Worm (Caenorhabditis elegans) whole organism, L1 larva: Measurements from ENCODE around the gene F53C3.8.

ENCODE experiments used
- C04F5.9 ChIP-seq: sonication (generic microtip); optimal IDR thresholded peaks from 2 replicates; lab custom pipeline; 2016; ENCODE audit warnings: missing genetic modification characterization, missing compliant biosample characterization
- aha-1 ChIP-seq: fragments of 150-350 bp; optimal IDR thresholded peaks from 2 replicates; lab custom pipeline; 2014; ENCODE audit warnings: missing biosample characterization, missing genetic modification characterization
- alr-1 ChIP-seq: fragments of 200-800 bp; sonication (Bioruptor generic); optimal IDR thresholded peaks from 2 replicates; lab custom pipeline; 2018; ENCODE audit warnings: borderline replicate concordance, mild to moderate bottlenecking, missing genetic modification characterization, missing compliant biosample characterization
- aly-2 ChIP-seq: fragments of 150-350 bp; optimal IDR thresholded peaks from 2 replicates; lab custom pipeline; 2014; ENCODE audit warnings: missing biosample characterization, missing genetic modification characterization
- ceh-8 ChIP-seq: fragments of 200-800 bp; sonication (Bioruptor generic); optimal IDR thresholded peaks from 2 replicates; lab custom pipeline; 2018; ENCODE audit warnings: mild to moderate bottlenecking, missing genetic modification characterization, moderate library complexity, missing compliant biosample characterization
- ceh-82 ChIP-seq, 3 experiments: fragments of 150-350 bp in 1 of 3; sonication (generic microtip) in 2 of 3; optimal IDR thresholded peaks; 2 replicates each; lab custom pipeline; 2014 to 2017; ENCODE audit warnings: missing biosample characterization in 3 of 3, missing genetic modification characterization in 3 of 3
- ceh-88 ChIP-seq: fragments of 200-800 bp; sonication (Bioruptor generic); IDR thresholded peaks from 2 replicates; pipeline ENCODE4 v1.3.6; 2022; ENCODE audit warnings: missing genetic modification characterization, missing compliant biosample characterization
- ces-1 ChIP-seq: fragments of 150-350 bp; optimal IDR thresholded peaks from 2 replicates; lab custom pipeline; 2014; ENCODE audit warnings: missing biosample characterization, missing genetic modification reagents, missing genetic modification characterization
- dsc-1 ChIP-seq: sonication (generic microtip); optimal IDR thresholded peaks from 2 replicates; lab custom pipeline; 2016; ENCODE audit warnings: mild to moderate bottlenecking, missing genetic modification characterization, missing compliant biosample characterization
- efl-1 ChIP-seq, 4 experiments: fragments of 150-350 bp; optimal IDR thresholded peaks in 3 of 4; peaks in 1 of 4; 1 replicate in 1 of 4; 2 replicates in 3 of 4; lab custom pipeline; 2014; ENCODE audit warnings: missing biosample characterization in 2 of 4, missing genetic modification characterization in 2 of 4, missing genetic modification reagents in 2 of 4
- egl-13 ChIP-seq: sonication (generic microtip); optimal IDR thresholded peaks from 2 replicates; lab custom pipeline; 2016; ENCODE audit warnings: missing genotype, missing genetic modification reagents, missing genetic modification characterization, missing compliant biosample characterization
- egl-27 ChIP-seq, 2 experiments: fragments of 150-350 bp in 1 of 2; sonication (generic microtip); optimal IDR thresholded peaks; 3 replicates each; lab custom pipeline; 2017 to 2018; ENCODE audit warnings: missing biosample characterization in 2 of 2, missing genetic modification characterization in 2 of 2, missing genetic modification reagents in 2 of 2
- elt-3 ChIP-seq, 6 experiments: fragments of 150-350 bp in 1 of 6; sonication (generic microtip); optimal IDR thresholded peaks; 2 replicates each; lab custom pipeline; 2017 to 2018; ENCODE audit warnings: missing biosample characterization in 6 of 6, missing genetic modification characterization in 6 of 6, inconsistent platforms in 1 of 6
- ets-5 ChIP-seq: fragments of 200-800 bp; sonication (Bioruptor generic); IDR thresholded peaks from 2 replicates; pipeline ENCODE4 v1.3.6; 2022; ENCODE audit warnings: missing genetic modification characterization, missing compliant biosample characterization
- fkh-4 ChIP-seq: sonication (generic microtip); optimal IDR thresholded peaks from 2 replicates; lab custom pipeline; 2016; ENCODE audit warnings: missing compliant biosample characterization, missing genetic modification characterization, borderline replicate concordance
- fkh-8 ChIP-seq: sonication (generic microtip); optimal IDR thresholded peaks from 2 replicates; lab custom pipeline; 2016; ENCODE audit warnings: mild to moderate bottlenecking, missing genetic modification characterization, missing compliant biosample characterization
- fos-1 ChIP-seq: fragments of 150-350 bp; optimal IDR thresholded peaks from 2 replicates; lab custom pipeline; 2014; ENCODE audit warnings: missing biosample characterization, missing genetic modification characterization
- grh-1 ChIP-seq: fragments of 200-800 bp; sonication (Bioruptor generic); IDR thresholded peaks from 2 replicates; pipeline ENCODE4 v1.3.6; 2022; ENCODE audit warnings: missing genetic modification reagents, missing genetic modification characterization, missing compliant biosample characterization
- hlh-17 ChIP-seq: fragments of 200-800 bp; sonication (Bioruptor generic); optimal IDR thresholded peaks from 2 replicates; lab custom pipeline; 2018; ENCODE audit warnings: missing genetic modification characterization, mild to moderate bottlenecking, missing compliant biosample characterization, moderate library complexity, borderline replicate concordance
- irx-1 ChIP-seq: sonication (generic microtip); optimal IDR thresholded peaks from 2 replicates; lab custom pipeline; 2016; ENCODE audit warnings: missing genetic modification characterization, missing compliant biosample characterization
- lin-35 ChIP-seq, 2 experiments: fragments of 150-350 bp; optimal IDR thresholded peaks; 2 replicates each; lab custom pipeline; 2014; ENCODE audit warnings: missing biosample characterization in 2 of 2, missing genetic modification characterization in 2 of 2, missing genetic modification reagents in 2 of 2
- lin-39 ChIP-seq: fragments of 150-350 bp; optimal IDR thresholded peaks from 2 replicates; lab custom pipeline; 2014; ENCODE audit warnings: missing biosample characterization, missing genetic modification reagents, missing genetic modification characterization
- lir-3 ChIP-seq: sonication (generic microtip); optimal IDR thresholded peaks from 2 replicates; lab custom pipeline; 2016; ENCODE audit warnings: mild to moderate bottlenecking, missing genetic modification characterization, moderate library complexity, missing compliant biosample characterization; ENCODE audit not compliant: poor library complexity
- lsy-2 ChIP-seq, 2 experiments: fragments of 150-350 bp; optimal IDR thresholded peaks; 2 replicates each; lab custom pipeline; 2014; ENCODE audit warnings: missing biosample characterization in 2 of 2, missing genetic modification characterization in 2 of 2
- mab-9 ChIP-seq: fragments of 200-800 bp; sonication (Bioruptor generic); IDR thresholded peaks from 2 replicates; pipeline ENCODE4 v1.3.6; 2022; ENCODE audit warnings: missing genetic modification reagents, missing genetic modification characterization, missing compliant biosample characterization
- mep-1 ChIP-seq: fragments of 150-350 bp; optimal IDR thresholded peaks from 2 replicates; lab custom pipeline; 2014; ENCODE audit warnings: missing biosample characterization, missing genetic modification characterization
- nhr-11 ChIP-seq: fragments of 150-350 bp; optimal IDR thresholded peaks from 2 replicates; lab custom pipeline; 2014; ENCODE audit warnings: missing biosample characterization, missing genetic modification characterization
- nhr-12 ChIP-seq: sonication (generic microtip); optimal IDR thresholded peaks from 2 replicates; lab custom pipeline; 2017; ENCODE audit warnings: missing biosample characterization, missing genetic modification characterization
- nhr-19 ChIP-seq: fragments of 200-800 bp; sonication (Bioruptor generic); conservative IDR thresholded peaks from 2 replicates; pipeline ENCODE4 v1.3.6; 2022; ENCODE audit warnings: missing genetic modification characterization, missing compliant biosample characterization
- nhr-20 ChIP-seq: sonication (generic microtip); optimal IDR thresholded peaks from 2 replicates; lab custom pipeline; 2016; ENCODE audit warnings: mild to moderate bottlenecking, missing genetic modification characterization, missing compliant biosample characterization
- nhr-237 ChIP-seq: fragments of 150-350 bp; optimal IDR thresholded peaks from 2 replicates; lab custom pipeline; 2014; ENCODE audit warnings: missing biosample characterization, missing genetic modification characterization
- nhr-47 ChIP-seq: sonication (generic microtip); optimal IDR thresholded peaks from 2 replicates; lab custom pipeline; 2016; ENCODE audit warnings: mild to moderate bottlenecking, missing genetic modification characterization, moderate library complexity, missing compliant biosample characterization
- nhr-71 ChIP-seq: sonication (generic microtip); optimal IDR thresholded peaks from 2 replicates; lab custom pipeline; 2016; ENCODE audit warnings: mild to moderate bottlenecking, missing genetic modification characterization, moderate library complexity, missing compliant biosample characterization
- nhr-76 ChIP-seq: sonication (generic microtip); optimal IDR thresholded peaks from 2 replicates; lab custom pipeline; 2017; ENCODE audit warnings: missing biosample characterization, missing genetic modification characterization
- nhr-84 ChIP-seq: sonication (generic microtip); optimal IDR thresholded peaks from 2 replicates; lab custom pipeline; 2017; ENCODE audit warnings: missing biosample characterization, missing genetic modification characterization
- nhr-85 ChIP-seq: sonication (generic microtip); peaks from one replicate; lab custom pipeline; 2016; ENCODE audit warnings: missing genetic modification characterization, inconsistent platforms, missing compliant biosample characterization
- pag-3 ChIP-seq: sonication (generic microtip); optimal IDR thresholded peaks from 2 replicates; lab custom pipeline; 2017; ENCODE audit warnings: missing genetic modification characterization, mild to moderate bottlenecking, missing compliant biosample characterization, antibody characterized with exemption, borderline replicate concordance; ENCODE audit not compliant: insufficient read depth
- skn-1 ChIP-seq: fragments of 150-350 bp; optimal IDR thresholded peaks from 2 replicates; lab custom pipeline; 2014; ENCODE audit warnings: missing biosample characterization, missing genetic modification characterization
- snpc-4 ChIP-seq: fragments of 150-350 bp; optimal IDR thresholded peaks from 2 replicates; lab custom pipeline; 2014; ENCODE audit warnings: missing biosample characterization, missing genetic modification characterization
- snu-23 ChIP-seq: sonication (generic microtip); optimal IDR thresholded peaks from 2 replicates; lab custom pipeline; 2016; ENCODE audit warnings: missing genetic modification characterization, missing compliant biosample characterization
- sox-4 ChIP-seq: sonication (generic microtip); optimal IDR thresholded peaks from 2 replicates; lab custom pipeline; 2016; ENCODE audit warnings: missing genetic modification characterization, missing compliant biosample characterization
- tbx-2 ChIP-seq: sonication (generic microtip); optimal IDR thresholded peaks from 2 replicates; lab custom pipeline; 2016; ENCODE audit warnings: missing genetic modification characterization, missing compliant biosample characterization
- unc-130 ChIP-seq: fragments of 150-350 bp; optimal IDR thresholded peaks from 2 replicates; lab custom pipeline; 2017; ENCODE audit warnings: missing biosample characterization, missing genetic modification characterization, inconsistent platforms
- unc-62 ChIP-seq: fragments of 150-350 bp; optimal IDR thresholded peaks from 2 replicates; lab custom pipeline; 2014; ENCODE audit warnings: missing biosample characterization, missing genetic modification reagents, missing genetic modification characterization
- unc-86 ChIP-seq: sonication (generic microtip); optimal IDR thresholded peaks from 2 replicates; lab custom pipeline; 2016; ENCODE audit warnings: missing genetic modification characterization, missing compliant biosample characterization
- unc-98 ChIP-seq: fragments of 200-800 bp; sonication (Bioruptor generic); IDR thresholded peaks from 2 replicates; pipeline ENCODE4 v1.3.6; 2022; ENCODE audit warnings: missing genetic modification characterization, missing compliant biosample characterization
- xbp-1 ChIP-seq: sonication (generic microtip); optimal IDR thresholded peaks from 2 replicates; lab custom pipeline; 2016; ENCODE audit warnings: missing genetic modification characterization, missing compliant biosample characterization

The F53C3.8 gene

ce11 chrII:3896920-3897319 is 5.7 kb downstream of the F53C3.8 start (continued):
- no peak for TF ChIP-seq egl-27 (tag; optimal IDR thresholded peaks at IDR 0.05; lab: Kevin White, UChicago)
- no peak for TF ChIP-seq unc-98 (GFP tag; lab: Robert Waterston, UW)
- TF ChIP-seq unc-86 (tag; lab: Kevin White, UChicago) = peak; percentile 23
- no peak for TF ChIP-seq hlh-17 (GFP tag; lab: Kevin White, UChicago)
- TF ChIP-seq ceh-8 (GFP tag; lab: Kevin White, UChicago) = no peak
- no peak for TF ChIP-seq sox-4 (tag; lab: Kevin White, UChicago)
- TF ChIP-seq aha-1 (tag; lab: Kevin White, UChicago) = no peak
- peak; percentile 77 for TF ChIP-seq nhr-71 (tag; lab: Kevin White, UChicago)
- no peak for TF ChIP-seq unc-62 (GFP tag; lab: Kevin White, UChicago)
- TF ChIP-seq irx-1 (tag; lab: Kevin White, UChicago) = no peak
- peak; percentile 17 for TF ChIP-seq fos-1 (tag; lab: Kevin White, UChicago)
- no peak for TF ChIP-seq nhr-84 (tag; lab: Kevin White, UChicago)
- TF ChIP-seq mab-9 (GFP tag; lab: Robert Waterston, UW) = no peak
- TF ChIP-seq efl-1 (optimal IDR thresholded peaks at IDR 0.05; lab: Kevin White, UChicago) = peak; percentile 56 to 62
- TF ChIP-seq efl-1 (GFP tag; optimal IDR thresholded peaks at IDR 0.05 in 1 of 2; lab: Kevin White, UChicago) = peak; percentile 32 to 49
- TF ChIP-seq aly-2 = no peak
- TF ChIP-seq nhr-85 = peak; percentile 78
- TF ChIP-seq ceh-82 (tag; optimal IDR thresholded peaks at IDR 0.05; lab: Kevin White, UChicago) = peak in 1 of 3 experiments; percentile 15
- TF ChIP-seq nhr-19 = peak; percentile 56
- peak; percentile 55 for TF ChIP-seq tbx-2 (tag; lab: Kevin White, UChicago)
- no peak for TF ChIP-seq lin-39
- no peak for TF ChIP-seq pag-3 (tag; lab: Kevin White, UChicago)
- peak; percentile 57 for TF ChIP-seq mep-1
- peak; percentile 52 for TF ChIP-seq nhr-47 (tag; lab: Kevin White, UChicago)
- no peak for TF ChIP-seq ceh-88 (GFP tag; lab: Robert Waterston, UW)

ce11 chrII:3897758-3898494 is 6.7 kb downstream of the F53C3.8 start, which contains the start of gene F53C3.6:
Gene F53C3.6 (plus strand): TSS chrII:3898142.
- peak; percentile 71 for TF ChIP-seq dsc-1 (tag; lab: Kevin White, UChicago)
- peak; percentile 51 for TF ChIP-seq fos-1 (tag; lab: Kevin White, UChicago)
- TF ChIP-seq ceh-88 (GFP tag; lab: Robert Waterston, UW) = peak; percentile 26; the same call in 1 of the 2 replicates
- peak; percentile 50 to 67 for TF ChIP-seq egl-27 (tag; optimal IDR thresholded peaks at IDR 0.05; lab: Kevin White, UChicago)
- no peak for TF ChIP-seq nhr-12 (tag; lab: Kevin White, UChicago)
- peak; percentile 77 for TF ChIP-seq lsy-2 (tag; optimal IDR thresholded peaks at IDR 0.05; lab: Kevin White, UChicago)
- no peak for TF ChIP-seq fkh-4
- TF ChIP-seq ces-1 (GFP tag; lab: Kevin White, UChicago) = peak; percentile 71
- peak; percentile 40 for TF ChIP-seq grh-1 (GFP tag; lab: Robert Waterston, UW)
- TF ChIP-seq lin-35 (GFP tag; optimal IDR thresholded peaks at IDR 0.05; lab: Kevin White, UChicago) = peak; percentile 31 to 71
- TF ChIP-seq unc-98 (GFP tag; lab: Robert Waterston, UW) = 0 out of 2 replicates have a peak, but pooled peaks have one; percentile 16
- peak; percentile 64 for TF ChIP-seq egl-13 (tag; lab: Kevin White, UChicago)
- no peak for TF ChIP-seq alr-1 (tag; lab: Kevin White, UChicago)
- TF ChIP-seq nhr-11 = peak; percentile 24
- peak; percentile 26 for TF ChIP-seq snpc-4 (tag; lab: Kevin White, UChicago)
- no peak for TF ChIP-seq nhr-76 (tag; lab: Kevin White, UChicago)
- peak in 2 of 6 experiments; percentile 2 to 66 for TF ChIP-seq elt-3 (tag; optimal IDR thresholded peaks at IDR 0.05; lab: Kevin White, UChicago)
- TF ChIP-seq lir-3 (tag; lab: Kevin White, UChicago) = peak; percentile 72
- TF ChIP-seq nhr-20 (tag; lab: Kevin White, UChicago) = peak; percentile 64
- no peak for TF ChIP-seq nhr-84 (tag; lab: Kevin White, UChicago)
- TF ChIP-seq unc-130 (tag; lab: Kevin White, UChicago) = no peak
- TF ChIP-seq C04F5.9 = no peak
- TF ChIP-seq skn-1 (tag; lab: Kevin White, UChicago) = peak; percentile 70
- TF ChIP-seq nhr-237 (tag; lab: Kevin White, UChicago) = no peak
- peak; percentile 61 for TF ChIP-seq fkh-8
- no peak for TF ChIP-seq unc-62 (GFP tag; lab: Kevin White, UChicago)
- TF ChIP-seq nhr-71 (tag; lab: Kevin White, UChicago) = peak; percentile 91
- TF ChIP-seq hlh-17 (GFP tag; lab: Kevin White, UChicago) = no peak
- no peak for TF ChIP-seq ets-5
- TF ChIP-seq xbp-1 (tag; lab: Kevin White, UChicago) = peak; percentile 64
- TF ChIP-seq nhr-85 = peak; percentile 89
- TF ChIP-seq lin-39 = peak; percentile 47
- TF ChIP-seq snu-23 (GFP tag; lab: Kevin White, UChicago) = peak; percentile 61
